Fruit fly (Drosophila melanogaster): ENCODE data around the gene CG5114.

CG5114 gene

DNA sequence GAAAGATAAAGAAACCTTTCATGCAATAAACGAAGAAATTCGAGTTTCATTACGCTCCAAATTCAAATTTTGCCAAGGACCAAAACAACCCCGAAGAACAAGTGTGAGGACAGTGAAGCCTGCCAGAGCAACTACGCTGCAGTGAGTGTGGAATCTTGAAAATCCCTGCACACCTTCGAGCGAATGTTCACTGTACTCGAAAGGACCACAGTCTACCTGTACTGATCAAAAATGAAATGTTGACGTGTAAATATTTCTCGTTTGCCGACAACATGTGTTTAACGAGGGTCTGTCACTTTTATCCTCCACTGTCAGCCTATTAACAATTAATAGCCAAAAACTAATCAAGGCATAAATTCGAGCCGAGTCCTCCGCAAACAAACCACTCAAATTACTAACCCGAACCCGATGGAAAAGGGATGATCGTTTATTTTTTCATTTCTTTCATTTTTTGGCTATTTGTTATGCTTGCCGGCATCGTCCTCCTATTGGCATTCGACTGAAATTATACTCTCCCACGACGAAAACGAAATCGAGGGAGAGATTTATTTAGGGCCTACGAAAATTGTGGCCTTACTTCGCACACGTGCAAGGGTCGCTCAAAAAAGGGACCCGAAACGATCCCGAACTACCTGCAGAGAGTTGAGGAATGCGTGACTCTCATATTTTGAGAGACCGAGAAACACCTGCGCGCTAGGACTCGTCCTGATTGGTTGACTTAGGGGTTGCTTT is 10.6 kb upstream of the CG5114 start:
- peak; percentile 0 for TF ChIP-seq OdsH (GFP tag; optimal IDR thresholded peaks at IDR 0.05)
- no peak for TF ChIP-seq Lpt (GFP tag; optimal IDR thresholded peaks at IDR 0.05)
- TF ChIP-seq cyc (GFP tag; optimal IDR thresholded peaks at IDR 0.05), result no peak
- TF ChIP-seq topi (GFP tag; optimal IDR thresholded peaks at IDR 0.05), result peak; percentile 11
- no peak for TF ChIP-seq CG11762 (GFP tag; optimal IDR thresholded peaks at IDR 0.05; ENCODE audit: insufficient read depth)
- peak; percentile 3 for TF ChIP-seq vri (GFP tag; optimal IDR thresholded peaks at IDR 0.05)
- no peak for TF ChIP-seq Ets96B (tag; optimal IDR thresholded peaks at IDR 0.05)
- TF ChIP-seq CG3919 (GFP tag; optimal IDR thresholded peaks at IDR 0.05), result no peak
- no peak for TF ChIP-seq Ets21C (GFP tag; optimal IDR thresholded peaks at IDR 0.05)
- TF ChIP-seq fd85E (GFP tag; optimal IDR thresholded peaks at IDR 0.05), result no peak
- TF ChIP-seq CG16779 (tag; optimal IDR thresholded peaks at IDR 0.05), result no peak
- no peak for TF ChIP-seq CG1621 (tag; optimal IDR thresholded peaks at IDR 0.05)
- no peak for TF ChIP-seq acj6 (GFP tag; optimal IDR thresholded peaks at IDR 0.05)
- peak; percentile 37 for TF ChIP-seq Met (GFP tag; optimal IDR thresholded peaks at IDR 0.05)
- no peak for TF ChIP-seq CG11902 (GFP tag; optimal IDR thresholded peaks at IDR 0.05)
- TF ChIP-seq achi (GFP tag; optimal IDR thresholded peaks at IDR 0.05), result no peak
- TF ChIP-seq salr (GFP tag; optimal IDR thresholded peaks at IDR 0.05), result no peak
- peak; percentile 11 for TF ChIP-seq Smox (GFP tag; optimal IDR thresholded peaks at IDR 0.05)
- TF ChIP-seq fkh (GFP tag; optimal IDR thresholded peaks at IDR 0.05), result peak; percentile 16
- no peak for TF ChIP-seq CG6854 (GFP tag; optimal IDR thresholded peaks at IDR 0.05)
- no peak for TF ChIP-seq Hr38 (GFP tag; optimal IDR thresholded peaks at IDR 0.05)
- no peak for TF ChIP-seq CG10631 (GFP tag; optimal IDR thresholded peaks at IDR 0.05)
- no peak for TF ChIP-seq pdm3 (GFP tag; optimal IDR thresholded peaks at IDR 0.05)
- TF ChIP-seq esn (GFP tag; optimal IDR thresholded peaks at IDR 0.05), result peak; percentile 42
- TF ChIP-seq svp (GFP tag), result peak; percentile 74
- no peak for TF ChIP-seq CG9139 (GFP tag; optimal IDR thresholded peaks at IDR 0.05)
- no peak for TF ChIP-seq Gug (GFP tag; IDR thresholded peaks at IDR 0.05)
- peak; percentile 40 for TF ChIP-seq Sox102F (GFP tag; optimal IDR thresholded peaks at IDR 0.05)
- no peak for TF ChIP-seq spab (GFP tag; optimal IDR thresholded peaks at IDR 0.05)
- TF ChIP-seq Eip75B (GFP tag; optimal IDR thresholded peaks at IDR 0.05), result no peak
- no peak for TF ChIP-seq CG32006 (GFP tag; optimal IDR thresholded peaks at IDR 0.05)
- no peak for TF ChIP-seq CG10669 (GFP tag; optimal IDR thresholded peaks at IDR 0.05)
- TF ChIP-seq CG3032 (tag; optimal IDR thresholded peaks at IDR 0.05), result no peak
- peak; percentile 51 for TF ChIP-seq CG31627 (GFP tag; optimal IDR thresholded peaks at IDR 0.05)
- TF ChIP-seq Hr39 (GFP tag; optimal IDR thresholded peaks at IDR 0.05), result peak; percentile 46
- no peak for TF ChIP-seq Sox15 (GFP tag; optimal IDR thresholded peaks at IDR 0.05)

DNA sequence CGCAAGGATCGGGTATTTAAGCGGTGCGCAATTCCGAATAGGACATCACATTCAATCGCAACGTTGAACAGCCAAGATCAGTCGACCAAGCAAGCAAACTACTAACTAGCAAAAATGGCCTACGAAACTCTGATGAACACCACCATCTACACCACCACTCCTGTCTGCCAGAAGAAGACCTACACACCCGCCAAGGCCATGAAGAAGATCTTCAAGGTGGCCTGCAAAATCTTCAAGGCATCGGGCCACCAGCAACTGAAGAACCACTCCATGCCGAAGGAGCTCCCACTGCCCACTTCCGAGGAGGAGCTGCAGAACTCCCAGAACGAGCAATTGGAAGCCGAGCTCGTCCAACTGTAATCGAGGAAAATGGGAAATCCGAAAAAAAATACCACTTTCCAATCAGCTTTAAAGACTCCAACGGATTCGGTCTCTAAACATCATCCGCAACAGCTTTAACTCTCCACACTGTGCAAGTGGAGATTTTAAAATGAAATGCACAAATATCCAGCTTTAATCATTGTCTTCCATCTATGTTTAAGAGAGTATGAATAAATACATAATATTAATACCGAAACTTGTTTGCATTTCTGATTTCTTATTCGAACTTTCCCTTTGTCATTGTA is 9.9 kb upstream of the CG5114 start, which contains the start of gene Brd:
TSS of gene Brd (plus strand) at position 43 of the 626 bp plus-strand sequence.
- TF ChIP-seq CG3919 (GFP tag; optimal IDR thresholded peaks at IDR 0.05) (no peak), Lpt (GFP tag; optimal IDR thresholded peaks at IDR 0.05) (no peak), OdsH (GFP tag; optimal IDR thresholded peaks at IDR 0.05) (no peak), svp (GFP tag) (peak; percentile 42), CG16779 (tag; optimal IDR thresholded peaks at IDR 0.05) (no peak), CG6163 (GFP tag; IDR thresholded peaks at IDR 0.05) (0 out of 3 replicates have a peak, but pooled peaks have one; percentile 6)

DNA sequence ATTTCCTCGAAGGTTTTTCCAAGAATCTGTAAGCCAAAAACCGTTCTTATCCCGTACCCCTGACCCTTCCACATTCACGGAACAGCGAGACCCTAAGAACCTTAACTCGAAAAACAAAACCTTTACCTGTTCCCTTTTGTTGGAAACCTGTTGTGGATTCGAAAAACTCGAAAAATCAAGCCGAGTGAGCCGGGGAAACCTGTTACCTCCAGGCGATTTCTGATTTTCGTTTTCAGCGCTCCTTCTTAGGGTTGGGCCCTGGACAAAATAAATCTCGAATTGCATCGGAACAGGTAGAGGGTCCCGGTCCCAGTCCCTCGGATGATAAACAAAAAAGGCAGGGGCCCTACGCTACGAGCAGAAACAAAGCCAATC is 9.4 kb upstream of the CG5114 start:
- TF ChIP-seq fkh (GFP tag; optimal IDR thresholded peaks at IDR 0.05), result no peak
- TF ChIP-seq CG16779 (tag; optimal IDR thresholded peaks at IDR 0.05), result no peak
- TF ChIP-seq CG10669 (GFP tag; optimal IDR thresholded peaks at IDR 0.05), result no peak
- no peak for TF ChIP-seq lz (GFP tag; optimal IDR thresholded peaks at IDR 0.05)
- peak; percentile 10 for TF ChIP-seq Sox102F (GFP tag; optimal IDR thresholded peaks at IDR 0.05)
- no peak for TF ChIP-seq Hr4 (GFP tag; optimal IDR thresholded peaks at IDR 0.05)
- no peak for TF ChIP-seq fd59A (GFP tag; optimal IDR thresholded peaks at IDR 0.05)
- TF ChIP-seq dsx (GFP tag; optimal IDR thresholded peaks at IDR 0.05; ENCODE audit: poor library complexity, severe bottlenecking), result peak; percentile 3
- no peak for TF ChIP-seq CG15336 (GFP tag; IDR thresholded peaks at IDR 0.05)
- TF ChIP-seq Hr39 (GFP tag; optimal IDR thresholded peaks at IDR 0.05), result no peak
- TF ChIP-seq svp (GFP tag), result peak; percentile 45
- TF ChIP-seq Hr38 (GFP tag; optimal IDR thresholded peaks at IDR 0.05), result no peak
- no peak for TF ChIP-seq Gug (GFP tag; IDR thresholded peaks at IDR 0.05)
- peak; percentile 39 for TF ChIP-seq CG1621 (tag; optimal IDR thresholded peaks at IDR 0.05)
- no peak for TF ChIP-seq CG11902 (GFP tag; optimal IDR thresholded peaks at IDR 0.05)
- TF ChIP-seq CG10631 (GFP tag; optimal IDR thresholded peaks at IDR 0.05), result peak; percentile 0
- no peak for TF ChIP-seq dac (GFP tag; optimal IDR thresholded peaks at IDR 0.05)
- TF ChIP-seq Lpt (GFP tag; optimal IDR thresholded peaks at IDR 0.05), result no peak
- no peak for TF ChIP-seq CG8632 (GFP tag; optimal IDR thresholded peaks at IDR 0.05)
- TF ChIP-seq Eip75B (GFP tag; optimal IDR thresholded peaks at IDR 0.05), result no peak
- TF ChIP-seq Blimp-1 (GFP tag; optimal IDR thresholded peaks at IDR 0.05), result peak; percentile 77
- TF ChIP-seq CG6792 (GFP tag; optimal IDR thresholded peaks at IDR 0.05), result no peak
